Fruit fly (Drosophila melanogaster): ENCODE data around the gene Mst27D.

The Mst27D gene

DNA sequence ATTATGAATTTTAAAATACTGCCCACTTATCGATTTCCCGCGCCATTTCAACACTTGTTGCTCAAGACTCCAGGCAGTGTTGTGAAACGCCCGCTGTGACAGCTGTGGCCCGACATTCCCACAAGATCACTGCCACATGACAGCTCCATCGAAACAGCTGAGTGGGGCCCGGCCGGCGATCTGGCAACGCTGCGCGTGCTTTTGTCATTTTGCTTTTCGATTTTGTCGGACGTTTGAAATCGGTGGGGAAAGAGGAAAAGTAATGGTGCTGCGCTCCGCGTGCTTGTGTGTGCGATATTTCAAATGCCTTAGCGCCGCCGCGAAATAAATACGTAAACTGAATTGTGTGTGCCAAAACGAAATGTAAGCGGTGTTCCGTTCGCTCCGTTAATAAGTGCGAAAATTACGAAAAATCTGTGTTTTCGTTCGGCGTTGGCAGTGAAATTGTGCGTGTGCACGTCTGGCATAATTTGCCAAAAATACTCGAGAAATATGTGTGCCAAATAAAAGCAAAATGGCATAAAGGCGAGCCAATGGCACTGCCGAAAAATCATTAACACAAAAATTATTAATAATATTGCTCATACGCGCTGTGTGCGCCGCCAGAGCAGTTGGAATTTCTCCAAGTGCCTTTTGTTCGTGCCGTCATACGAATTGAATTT lies 18.4 kb downstream of the Mst27D start (continued):
- TF ChIP-seq CG11247 (GFP tag; IDR thresholded peaks at IDR 0.05) (peak; percentile 59; the same call in 1 of the 2 replicates), cg (GFP tag; optimal IDR thresholded peaks at IDR 0.05) (peak; percentile 47), MESR4 (GFP tag; optimal IDR thresholded peaks at IDR 0.05) (peak; percentile 66), CG8944 (GFP tag; optimal IDR thresholded peaks at IDR 0.05) (peak; percentile 20), NfI (GFP tag; optimal IDR thresholded peaks at IDR 0.05) (peak; percentile 27), CG7987 (GFP tag; optimal IDR thresholded peaks at IDR 0.05) (peak; percentile 84), CG12236 (GFP tag; optimal IDR thresholded peaks at IDR 0.05) (no peak), nmo (GFP tag; optimal IDR thresholded peaks at IDR 0.05) (peak; percentile 16), tna (GFP tag; IDR thresholded peaks at IDR 0.05; ENCODE audit: partially characterized antibody) (no peak), Hr3 (GFP tag; optimal IDR thresholded peaks at IDR 0.05) (peak; percentile 29), Dfd (GFP tag; optimal IDR thresholded peaks at IDR 0.05) (no peak), Fer2 (tag; optimal IDR thresholded peaks at IDR 0.05) (no peak), fru (optimal IDR thresholded peaks at IDR 0.05) (no peak), CG15479 (GFP tag; optimal IDR thresholded peaks at IDR 0.05) (no peak), Dek (tag; optimal IDR thresholded peaks at IDR 0.05) (peak; percentile 23), CG6689 (GFP tag; IDR thresholded peaks at IDR 0.05) (0 out of 2 replicates have a peak, but pooled peaks have one; percentile 42), CG8924 (tag; optimal IDR thresholded peaks at IDR 0.05) (peak; percentile 44), CG11560 (tag; IDR thresholded peaks at IDR 0.05) (no peak), mirr (GFP tag; optimal IDR thresholded peaks at IDR 0.05) (peak; percentile 58), CG15269 (tag; optimal IDR thresholded peaks at IDR 0.05) (peak; percentile 23), CG4730 (GFP tag; IDR thresholded peaks at IDR 0.05) (no peak), CG13287 (GFP tag; IDR thresholded peaks at IDR 0.05; ENCODE audit: partially characterized antibody) (peak; percentile 85), wor (GFP tag; IDR thresholded peaks at IDR 0.05) (no peak), sens (GFP tag) (peak; percentile 83), CG8089 (GFP tag; optimal IDR thresholded peaks at IDR 0.05) (no peak), Atf-2 (GFP tag; optimal IDR thresholded peaks at IDR 0.05) (no peak), Sin3A (optimal IDR thresholded peaks at IDR 0.05) (peak; percentile 44), CG3163 (GFP tag; optimal IDR thresholded peaks at IDR 0.05) (no peak), Drgx (GFP tag; IDR thresholded peaks at IDR 0.05) (peak; percentile 73), CG12071 (GFP tag; optimal IDR thresholded peaks at IDR 0.05) (peak; percentile 42), CG9876 (GFP tag; optimal IDR thresholded peaks at IDR 0.05) (no peak), HmgZ (tag; optimal IDR thresholded peaks at IDR 0.05) (peak; percentile 96), ato (GFP tag; IDR thresholded peaks at IDR 0.05; ENCODE audit: partially characterized antibody) (peak; percentile 91), zfh1 (GFP tag; IDR thresholded peaks at IDR 0.05) (peak; percentile 32; the same call in 1 of the 3 replicates), GATAe (GFP tag; conservative IDR thresholded peaks at IDR 0.05) (no peak), z (GFP tag; IDR thresholded peaks at IDR 0.05) (no peak), CG4820 (GFP tag; optimal IDR thresholded peaks at IDR 0.05) (no peak), cad (GFP tag; optimal IDR thresholded peaks at IDR 0.05) (no peak), CG31441 (GFP tag; IDR thresholded peaks at IDR 0.05) (0 out of 2 replicates have a peak, but pooled peaks have one; percentile 17), ATbp (GFP tag; optimal IDR thresholded peaks at IDR 0.05) (no peak), pros (GFP tag; optimal IDR thresholded peaks at IDR 0.05) (no peak), CG4424 (GFP tag; optimal IDR thresholded peaks at IDR 0.05) (peak; percentile 8), Bdp1 (GFP tag; optimal IDR thresholded peaks at IDR 0.05) (peak; percentile 9), mld (GFP tag; IDR thresholded peaks at IDR 0.05; ENCODE audit: partially characterized antibody) (no peak), Sry-β (GFP tag; optimal IDR thresholded peaks at IDR 0.05) (peak; percentile 22), lab (GFP tag; optimal IDR thresholded peaks at IDR 0.05) (peak; percentile 83), Side (GFP tag; optimal IDR thresholded peaks at IDR 0.05) (peak; percentile 53), CG12299 (tag; optimal IDR thresholded peaks at IDR 0.05) (peak; percentile 35), CG1233 (GFP tag; optimal IDR thresholded peaks at IDR 0.05) (peak; percentile 43), CG16815 (GFP tag; optimal IDR thresholded peaks at IDR 0.05) (no peak), CG33213 (GFP tag; optimal IDR thresholded peaks at IDR 0.05) (peak; percentile 37)

Measured in whole organism, embryonic.